Worm (Caenorhabditis elegans): ENCODE data around the gene C17H12.11.

Gene C17H12.11

ce11 chrIV:6793310-6793966 is 8.7 kb upstream of the C17H12.11 start (continued):
- no peak for TF ChIP-seq B0336.3 (GFP tag; IDR thresholded peaks at IDR 0.05)
- no peak for TF ChIP-seq F57A8.1 (GFP tag; optimal IDR thresholded peaks at IDR 0.05)
- no peak for TF ChIP-seq bed-2 (GFP tag; IDR thresholded peaks at IDR 0.05)

ce11 chrIV:6795529-6795928 is 6.7 kb upstream of the C17H12.11 start, which contains the start of the genes C17H12.3 and C17H12.12:
TSS of gene C17H12.3 (minus strand) at chrIV:6795629.
TSS of gene C17H12.12 (plus strand) at chrIV:6795924.
- TF ChIP-seq hsf-1 (GFP tag; IDR thresholded peaks at IDR 0.05) (no peak), F57C9.4 (tag; optimal IDR thresholded peaks at IDR 0.05) (no peak), him-1 (tag; optimal IDR thresholded peaks at IDR 0.05) (no peak), ceh-40 (GFP tag; IDR thresholded peaks at IDR 0.05) (no peak), F39B2.1 (GFP tag; IDR thresholded peaks at IDR 0.05) (no peak), F37B4.10 (GFP tag; IDR thresholded peaks at IDR 0.05) (no peak)

- TF ChIP-seq tbp1 (GFP tag; optimal IDR thresholded peaks at IDR 0.05) (no peak), sea-2 (GFP tag; IDR thresholded peaks at IDR 0.05) (no peak), ccch-3 (GFP tag; optimal IDR thresholded peaks at IDR 0.05) (no peak), zfh-2 (GFP tag; conservative IDR thresholded peaks at IDR 0.05) (no peak), B0019.2 (GFP tag; conservative IDR thresholded peaks at IDR 0.05) (no peak), somi-1 (GFP tag; optimal IDR thresholded peaks at IDR 0.05) (no peak), xnd-1 (tag; optimal IDR thresholded peaks at IDR 0.05) (no peak), K11D2.4 (GFP tag; IDR thresholded peaks at IDR 0.05) (no peak), ceh-58 (GFP tag; IDR thresholded peaks at IDR 0.05) (no peak), lin-26 (GFP tag; IDR thresholded peaks at IDR 0.05) (no peak), zim-3 (tag; optimal IDR thresholded peaks at IDR 0.05) (no peak), F52B5.7 (tag; optimal IDR thresholded peaks at IDR 0.05) (no peak)
Observed at ce11 chrIV:6803294-6803693, 1.1 kb downstream of the C17H12.11 start.

ce11 chrIV:6803805-6804344 is 1.7 kb downstream of the C17H12.11 start:
- no peak for TF ChIP-seq athp-1 (tag; optimal IDR thresholded peaks at IDR 0.05)
- no peak for TF ChIP-seq pbrm-1 (GFP tag; IDR thresholded peaks at IDR 0.05)
- no peak for TF ChIP-seq ekl-4 (GFP tag; IDR thresholded peaks at IDR 0.05)

ce11 chrIV:6804815-6805214 is 2.6 kb downstream of the C17H12.11 start, which contains the start of gene C17H12.37:
TSS of gene C17H12.37 (plus strand) at chrIV:6805115.
- no peak for TF ChIP-seq mxl-1 (tag; optimal IDR thresholded peaks at IDR 0.05)
- TF ChIP-seq F52B5.7 (tag; optimal IDR thresholded peaks at IDR 0.05): no peak
- no peak for TF ChIP-seq lag-1 (GFP tag; IDR thresholded peaks at IDR 0.05)
- no peak for TF ChIP-seq B0261.1 (tag; optimal IDR thresholded peaks at IDR 0.05)
- TF ChIP-seq aptf-3 (GFP tag; IDR thresholded peaks at IDR 0.05): no peak
- TF ChIP-seq repo-1 (tag; optimal IDR thresholded peaks at IDR 0.05): no peak
- TF ChIP-seq snpc-3.4 (tag; optimal IDR thresholded peaks at IDR 0.05): no peak
- TF ChIP-seq madf-3 (GFP tag; IDR thresholded peaks at IDR 0.05): no peak
- TF ChIP-seq aptf-2 (GFP tag; conservative IDR thresholded peaks at IDR 0.05): no peak
- TF ChIP-seq ztf-25 (GFP tag; IDR thresholded peaks at IDR 0.05): no peak
- TF ChIP-seq hmg-1.2 (GFP tag; IDR thresholded peaks at IDR 0.05): no peak
- no peak for TF ChIP-seq rcor-1 (GFP tag; IDR thresholded peaks at IDR 0.05)
- no peak for TF ChIP-seq hsf-1 (GFP tag; IDR thresholded peaks at IDR 0.05)
- no peak for TF ChIP-seq unc-130 (GFP tag; optimal IDR thresholded peaks at IDR 0.05)
